Worm (Caenorhabditis elegans) whole organism, mixed stage, embryonic: ENCODE data around the gene nspa-9.

Source experiments
- blmp-1 ChIP-seq: fragments of 150-350 bp; optimal IDR thresholded peaks from 2 replicates; lab custom pipeline; 2014; ENCODE audit warnings: missing biosample characterization, missing genetic modification characterization
- ceh-83 ChIP-seq: fragments of 200-800 bp; sonication (Bioruptor generic); optimal IDR thresholded peaks from 2 replicates; lab custom pipeline; 2018; ENCODE audit warnings: mild to moderate bottlenecking, missing genetic modification characterization, missing compliant biosample characterization
- elt-3 ChIP-seq: fragments of 150-350 bp; optimal IDR thresholded peaks from 2 replicates; lab custom pipeline; 2014; ENCODE audit warnings: missing biosample characterization, missing genetic modification characterization
- nhr-12 ChIP-seq: fragments of 150-350 bp; optimal IDR thresholded peaks from 2 replicates; lab custom pipeline; 2014; ENCODE audit warnings: missing biosample characterization, missing genetic modification characterization
- nhr-76 ChIP-seq: sonication (generic microtip); optimal IDR thresholded peaks from 2 replicates; lab custom pipeline; 2017; ENCODE audit warnings: missing biosample characterization, missing genetic modification characterization
- snpc-4 ChIP-seq: fragments of 150-350 bp; optimal IDR thresholded peaks from 2 replicates; lab custom pipeline; 2014; ENCODE audit warnings: missing biosample characterization, missing genetic modification characterization
- unc-39 ChIP-seq: fragments of 150-350 bp; optimal IDR thresholded peaks from 2 replicates; lab custom pipeline; 2014; ENCODE audit warnings: missing biosample characterization, missing genetic modification characterization
- zip-8 ChIP-seq: fragments of 150-350 bp; optimal IDR thresholded peaks from 2 replicates; lab custom pipeline; 2014; ENCODE audit warnings: missing biosample characterization, missing genetic modification characterization
- ztf-11 ChIP-seq: fragments of 150-350 bp; optimal IDR thresholded peaks from 2 replicates; lab custom pipeline; 2014; ENCODE audit warnings: missing biosample characterization, missing genetic modification characterization

- no peak for TF ChIP-seq nhr-76 (tag; lab: Kevin White, UChicago)
- no peak for TF ChIP-seq snpc-4 (tag; lab: Kevin White, UChicago)
- TF ChIP-seq elt-3 (tag; lab: Kevin White, UChicago) = no peak
- TF ChIP-seq blmp-1 = no peak
- no peak for TF ChIP-seq unc-39
- TF ChIP-seq ceh-83 (GFP tag; lab: Kevin White, UChicago) = no peak
- TF ChIP-seq ztf-11 (tag; lab: Kevin White, UChicago) = no peak
- TF ChIP-seq nhr-12 = no peak
- TF ChIP-seq zip-8 (tag; lab: Kevin White, UChicago) = no peak
Measured at ce11 chrX:11693092-11693491, 45.8 kb upstream of the nspa-9 start, which contains the start of gene smcl-1.
